Fruit fly (Drosophila melanogaster) whole organism, prepupa: ENCODE measurements around the gene lqf.

Source experiments
- Blimp-1 ChIP-seq: fragments of 200-800 bp; sonication (Bioruptor generic); optimal IDR thresholded peaks from 3 replicates; lab custom pipeline; 2017; ENCODE audit warnings: missing biosample characterization, missing genetic modification characterization, mild to moderate bottlenecking, moderate library complexity, missing genetic modification reagents
- CG10669 ChIP-seq: fragments of 200-800 bp; sonication (Bioruptor generic); optimal IDR thresholded peaks from 3 replicates; lab custom pipeline; 2018; ENCODE audit warnings: missing biosample characterization, mild to moderate bottlenecking, missing genetic modification characterization, moderate library complexity
- CG11294 ChIP-seq: fragments of 200-800 bp; sonication (Bioruptor generic); IDR thresholded peaks from 2 replicates; pipeline ENCODE4 v1.3.6; 2022; ENCODE audit warnings: missing biosample characterization, missing genetic modification characterization
- CG11762 ChIP-seq: fragments of 200-800 bp; sonication (Bioruptor generic); optimal IDR thresholded peaks from 3 replicates; lab custom pipeline; 2016; ENCODE audit warnings: missing biosample characterization, missing genetic modification characterization; ENCODE audit not compliant: insufficient read depth
- CG1621 ChIP-seq: fragments of 200-800 bp; sonication (Bioruptor generic); optimal IDR thresholded peaks from 3 replicates; lab custom pipeline; 2018; ENCODE audit warnings: missing biosample characterization, mild to moderate bottlenecking, missing genetic modification characterization
- CG3919 ChIP-seq: fragments of 200-800 bp; sonication (Bioruptor generic); optimal IDR thresholded peaks from 3 replicates; lab custom pipeline; 2016; ENCODE audit warnings: missing biosample characterization, missing genetic modification characterization
- CG4318 ChIP-seq: fragments of 200-800 bp; sonication (Bioruptor generic); optimal IDR thresholded peaks from 3 replicates; lab custom pipeline; 2017; ENCODE audit warnings: missing biosample characterization, mild to moderate bottlenecking, missing genetic modification characterization
- CG6163 ChIP-seq: fragments of 200-800 bp; sonication (Bioruptor generic); IDR thresholded peaks from 3 replicates; pipeline ENCODE4 v1.3.6; 2022; ENCODE audit warnings: missing biosample characterization, missing genetic modification characterization
- CG6792 ChIP-seq: fragments of 200-800 bp; sonication (Bioruptor generic); optimal IDR thresholded peaks from 3 replicates; lab custom pipeline; 2016; ENCODE audit warnings: missing biosample characterization, missing genetic modification characterization
- CG6808 ChIP-seq: fragments of 200-800 bp; sonication (Bioruptor generic); optimal IDR thresholded peaks from 3 replicates; lab custom pipeline; 2017; ENCODE audit warnings: missing biosample characterization, missing genetic modification characterization, mild to moderate bottlenecking, moderate library complexity, missing genetic modification reagents
- CG8119 ChIP-seq: fragments of 200-800 bp; sonication (Bioruptor generic); IDR thresholded peaks from 3 replicates; pipeline ENCODE4 v1.3.6; 2022; ENCODE audit warnings: missing biosample characterization, missing genetic modification characterization
- CG9139 ChIP-seq: fragments of 200-800 bp; sonication (Bioruptor generic); optimal IDR thresholded peaks from 3 replicates; lab custom pipeline; 2017; ENCODE audit warnings: missing biosample characterization, mild to moderate bottlenecking, missing genetic modification characterization
- Eip78C ChIP-seq: fragments of 200-800 bp; sonication (Bioruptor generic); peaks from one replicate; lab custom pipeline; 2016; ENCODE audit warnings: missing biosample characterization, missing genetic modification characterization
- Ets96B ChIP-seq: fragments of 200-800 bp; optimal IDR thresholded peaks from 2 replicates; lab custom pipeline; 2019; ENCODE audit warnings: missing biosample characterization, mild to moderate bottlenecking, missing genetic modification characterization, moderate library complexity
- Hr38 ChIP-seq: sonication (Bioruptor generic); optimal IDR thresholded peaks from 2 replicates; lab custom pipeline; 2016; ENCODE audit warnings: missing biosample characterization, missing genetic modification characterization
- Hr4 ChIP-seq: fragments of 200-800 bp; sonication (Bioruptor generic); optimal IDR thresholded peaks from 3 replicates; lab custom pipeline; 2016; ENCODE audit warnings: missing biosample characterization, missing genetic modification characterization
- Lpt ChIP-seq: fragments of 200-800 bp; sonication (Bioruptor generic); optimal IDR thresholded peaks from 3 replicates; lab custom pipeline; 2016; ENCODE audit warnings: missing biosample characterization, missing genetic modification characterization
- Met ChIP-seq: fragments of 200-800 bp; sonication (Bioruptor generic); optimal IDR thresholded peaks from 3 replicates; lab custom pipeline; 2016; ENCODE audit warnings: missing biosample characterization, missing genetic modification characterization
- Sox15 ChIP-seq: fragments of 200-800 bp; sonication (Bioruptor generic); optimal IDR thresholded peaks from 3 replicates; lab custom pipeline; 2016; ENCODE audit warnings: missing biosample characterization, missing genetic modification characterization
- lz ChIP-seq: fragments of 200-800 bp; sonication (Bioruptor generic); optimal IDR thresholded peaks from 3 replicates; lab custom pipeline; 2016; ENCODE audit warnings: missing biosample characterization, missing genetic modification characterization
- salr ChIP-seq, 2 experiments: fragments of 200-800 bp; sonication (Bioruptor generic); optimal IDR thresholded peaks; 3 replicates each; lab custom pipeline; 2016 to 2018; ENCODE audit warnings: missing biosample characterization in 2 of 2, missing genetic modification characterization in 2 of 2, mild to moderate bottlenecking in 1 of 2
- spab ChIP-seq: fragments of 200-800 bp; sonication (Bioruptor generic); optimal IDR thresholded peaks from 2 replicates; lab custom pipeline; 2017; ENCODE audit warnings: missing biosample characterization, mild to moderate bottlenecking, missing genetic modification characterization, missing genetic modification reagents
- svp ChIP-seq: fragments of 200-800 bp; sonication (Bioruptor generic); peaks from one replicate; lab custom pipeline; 2016; ENCODE audit warnings: missing biosample characterization, missing genetic modification characterization
- vri ChIP-seq: fragments of 200-800 bp; sonication (Bioruptor generic); optimal IDR thresholded peaks from 3 replicates; lab custom pipeline; 2016; ENCODE audit warnings: missing biosample characterization, mild to moderate bottlenecking, missing genetic modification characterization

Gene lqf

DNA sequence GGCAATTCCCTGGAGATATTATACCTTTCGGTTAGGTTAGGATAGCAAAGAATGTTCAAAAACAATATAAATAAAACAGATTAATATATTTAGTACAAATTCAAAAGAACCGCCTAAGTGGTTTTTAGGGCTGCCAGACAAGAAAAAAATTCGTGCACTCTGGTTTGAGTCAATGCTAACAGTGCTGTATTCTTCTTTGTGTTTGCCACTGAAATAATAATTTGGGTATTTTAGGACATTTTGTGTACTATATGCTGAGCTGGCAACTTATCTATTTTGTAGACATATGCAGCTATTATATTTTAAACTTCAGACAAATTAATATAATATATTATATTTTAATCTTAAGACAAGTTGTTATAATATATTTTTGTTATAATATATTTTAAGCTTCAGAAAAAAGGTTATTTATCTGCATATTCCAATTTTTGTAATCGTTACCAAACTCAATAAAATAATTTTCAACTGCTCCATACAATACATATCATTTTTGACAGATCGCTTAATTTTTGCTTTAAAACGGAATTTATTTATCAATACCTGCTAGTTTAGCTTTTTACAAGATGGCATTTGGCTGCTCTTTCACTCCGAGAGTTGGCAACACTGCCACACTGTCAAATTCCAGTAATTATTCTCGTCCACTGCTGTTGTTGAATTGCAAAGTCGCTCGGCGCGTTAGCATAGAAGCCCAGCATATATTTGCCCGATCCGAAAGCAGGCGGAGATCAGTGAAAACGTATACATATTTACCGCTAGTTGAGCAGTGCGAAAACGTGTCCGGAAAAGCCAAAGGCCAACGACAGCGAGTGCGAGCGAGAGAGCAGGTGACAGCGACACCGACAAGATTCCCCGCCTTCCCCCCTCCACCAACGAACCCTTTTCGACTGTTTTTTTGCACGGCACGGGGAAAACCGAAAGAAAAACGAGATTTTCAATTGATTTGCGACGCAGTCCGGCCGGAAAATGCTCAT lies 17.9 kb upstream of the lqf start, which contains the start of gene CG7546 (continued):
- no peak for TF ChIP-seq Hr38 (GFP tag; lab: Kevin White, UChicago)
- TF ChIP-seq Sox15: peak; percentile 32
- peak; percentile 12 for TF ChIP-seq lz
- no peak for TF ChIP-seq Lpt
- TF ChIP-seq CG4318: no peak
- TF ChIP-seq CG11294 (GFP tag; lab: Robert Waterston, UW): no peak
- no peak for TF ChIP-seq CG10669 (GFP tag; lab: Kevin White, UChicago)
- no peak for TF ChIP-seq Ets96B (tag; lab: Kevin White, UChicago)
- TF ChIP-seq spab (GFP tag; lab: Kevin White, UChicago): no peak
- no peak for TF ChIP-seq CG6808 (GFP tag; lab: Kevin White, UChicago)
- TF ChIP-seq, all 60 proteins: peak for 26

DNA sequence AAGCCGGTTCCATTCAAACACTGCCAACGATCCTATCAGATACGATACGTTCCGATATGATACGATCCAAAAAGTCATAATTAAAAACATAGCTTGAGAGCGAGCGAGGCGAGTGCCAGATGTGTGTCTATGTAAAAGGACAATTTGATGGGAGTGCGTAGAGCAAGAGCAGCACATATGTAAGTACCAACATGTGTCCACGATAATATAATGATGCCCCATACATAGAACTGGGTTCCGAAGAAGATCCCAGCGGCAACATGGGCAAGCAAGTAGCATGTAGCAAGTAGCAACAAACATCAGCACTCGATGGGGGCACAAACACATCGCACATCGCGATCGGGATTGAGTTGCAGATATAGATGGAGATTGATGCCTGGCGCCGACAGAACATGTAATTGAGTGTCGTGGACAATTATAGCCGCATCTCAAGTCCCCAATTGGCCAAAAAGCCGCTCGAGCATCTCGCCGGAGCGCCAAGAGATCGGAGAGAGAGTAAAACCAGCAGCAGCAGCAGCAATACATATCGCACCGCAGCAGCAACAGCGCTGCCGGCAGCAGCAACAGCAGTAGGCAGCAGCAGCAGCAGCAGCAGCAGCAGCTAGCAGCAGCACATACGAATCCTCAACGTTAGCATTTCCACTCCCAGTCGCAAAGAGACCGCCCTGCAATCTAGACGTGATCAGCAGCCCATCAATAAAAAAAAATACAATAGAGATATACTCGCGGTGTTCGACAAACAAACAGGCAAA lies 10.1 kb upstream of the lqf start, which contains the start of gene ltl:
ltl (plus strand) TSS at position 647 of the 752 bp plus-strand sequence.
- peak; percentile 21; the same call in 1 of the 3 replicates for TF ChIP-seq CG6163 (GFP tag; lab: Robert Waterston, UW)
- TF ChIP-seq Eip78C (GFP tag; lab: Kevin White, UChicago): peak; percentile 29
- no peak for TF ChIP-seq CG1621
- TF ChIP-seq CG3919 (GFP tag; lab: Kevin White, UChicago): peak; percentile 18

DNA sequence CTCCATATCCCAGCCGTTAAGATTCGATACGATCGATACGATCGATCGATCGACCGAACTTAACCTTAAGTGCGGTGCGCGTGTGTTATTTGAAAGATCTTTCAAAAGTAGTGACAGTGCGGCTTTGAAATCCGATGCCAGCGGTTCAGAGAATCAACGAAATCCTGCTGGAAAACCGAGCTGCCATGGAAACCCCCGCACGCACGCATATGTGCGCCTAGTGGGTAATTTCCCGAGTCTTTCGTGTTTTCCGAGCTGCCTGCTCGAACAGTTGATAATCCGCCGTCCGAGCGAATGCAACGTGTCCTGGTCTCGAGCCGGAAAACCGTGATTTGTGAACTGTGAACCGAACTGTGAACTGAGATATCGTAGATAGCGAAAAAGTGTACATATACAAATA lies 9.4 kb upstream of the lqf start:
- no peak for TF ChIP-seq salr (GFP tag; optimal IDR thresholded peaks at IDR 0.05; lab: Kevin White, UChicago)
- TF ChIP-seq Hr4: no peak
- TF ChIP-seq spab (GFP tag; lab: Kevin White, UChicago): no peak
- TF ChIP-seq Met (GFP tag; lab: Kevin White, UChicago): no peak
- TF ChIP-seq CG9139 (GFP tag; lab: Kevin White, UChicago): no peak
- TF ChIP-seq CG1621: no peak
- no peak for TF ChIP-seq CG11762 (GFP tag; lab: Kevin White, UChicago)
- no peak for TF ChIP-seq CG6792 (GFP tag; lab: Kevin White, UChicago)
- TF ChIP-seq, all 60 proteins: peak for 0

DNA sequence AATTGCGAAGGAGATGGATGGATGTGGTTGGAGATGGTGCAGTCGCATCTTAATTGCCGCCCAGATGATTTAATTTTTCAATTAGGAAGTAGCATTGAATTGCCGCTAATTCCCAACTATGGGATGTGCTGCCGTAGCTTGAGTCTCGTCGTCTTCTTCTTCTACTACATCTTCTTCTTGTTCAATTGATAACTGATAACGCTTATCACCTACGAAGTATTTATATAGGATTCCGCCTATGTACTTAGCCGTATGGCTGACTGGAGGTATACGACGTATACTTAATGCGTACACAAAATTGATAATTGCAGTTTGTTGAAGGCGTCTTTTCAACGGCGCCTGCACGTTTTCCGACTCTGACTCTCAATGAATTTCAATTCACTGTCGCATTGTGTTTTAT lies 8.0 kb upstream of the lqf start:
- TF ChIP-seq CG6792 (GFP tag; lab: Kevin White, UChicago) (no peak), svp (peak; percentile 69)

DNA sequence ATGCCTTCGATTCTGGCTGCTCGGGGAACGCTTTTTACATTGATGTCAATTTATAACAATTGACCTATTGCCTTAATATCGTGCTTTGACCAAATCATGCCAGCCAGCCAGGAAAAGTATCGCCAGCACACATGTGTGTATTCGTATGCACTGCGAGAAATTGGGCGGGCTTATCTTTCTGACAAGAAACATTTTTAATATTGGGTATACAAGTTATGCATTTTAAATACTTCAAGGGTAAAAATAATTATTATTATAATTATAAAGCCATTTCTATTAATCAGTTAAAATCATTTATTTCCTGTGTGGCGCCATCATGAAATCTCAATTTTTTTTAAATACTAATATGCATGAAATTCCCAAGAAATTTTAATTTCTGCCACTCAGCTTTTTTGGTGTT lies 6.7 kb upstream of the lqf start:
- TF ChIP-seq CG8119 (GFP tag; lab: Robert Waterston, UW) (0 out of 3 replicates have a peak, but pooled peaks have one; percentile 26), CG11294 (GFP tag; lab: Robert Waterston, UW) (no peak), Blimp-1 (GFP tag; lab: Kevin White, UChicago) (no peak), Ets96B (tag; lab: Kevin White, UChicago) (peak; percentile 3), svp (peak; percentile 47), lz (no peak)

DNA sequence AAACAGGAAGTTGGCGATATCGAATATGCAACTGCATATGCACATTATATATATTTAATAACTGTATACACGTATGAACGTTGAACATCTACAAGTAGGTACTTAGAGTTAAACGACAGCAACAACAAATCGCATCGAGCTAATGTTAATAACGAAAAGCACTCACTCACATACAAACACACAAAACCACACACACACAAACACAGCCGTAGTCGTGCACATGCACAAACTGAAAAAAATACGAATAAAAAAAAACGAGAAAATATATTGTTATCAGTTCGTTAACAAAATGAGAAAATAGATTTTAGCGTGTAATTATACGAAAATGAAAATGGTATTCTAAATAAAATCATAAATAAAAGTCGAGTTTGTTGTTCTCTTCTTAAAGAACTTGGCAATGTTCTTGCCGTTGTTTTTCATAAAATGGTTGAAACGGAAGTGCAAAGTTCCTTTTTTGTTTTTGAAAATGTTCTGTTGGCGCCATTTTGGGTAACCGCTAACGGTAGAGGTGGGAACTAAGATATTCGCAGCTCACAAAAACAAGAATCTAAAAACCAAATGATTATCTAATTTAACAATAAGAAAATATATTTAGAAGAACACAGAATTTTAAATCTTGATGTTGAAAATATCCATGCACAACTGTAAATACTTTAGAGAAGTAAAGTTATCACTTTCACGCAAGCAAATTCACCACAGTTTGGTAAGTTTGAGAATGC lies 760 bp upstream of the lqf start:
- TF ChIP-seq vri (GFP tag; lab: Kevin White, UChicago) (peak; percentile 1), Eip78C (GFP tag; lab: Kevin White, UChicago) (peak; percentile 13), CG6792 (GFP tag; lab: Kevin White, UChicago) (no peak)
